Fruit fly (Drosophila melanogaster) whole organism, prepupa: ENCODE measurements around the gene tna.
A peak's percentile ranks its signal among the peaks of the same experiment; 100 is the strongest.

Source experiments
- Blimp-1 ChIP-seq: fragments of 200-800 bp; sonication (Bioruptor generic); optimal IDR thresholded peaks from 3 replicates; lab custom pipeline; 2017; ENCODE audit warnings: missing biosample characterization, missing genetic modification characterization, mild to moderate bottlenecking, moderate library complexity, missing genetic modification reagents
- CG10631 ChIP-seq: fragments of 200-800 bp; sonication (Bioruptor generic); optimal IDR thresholded peaks from 2 replicates; lab custom pipeline; 2016; ENCODE audit warnings: missing biosample characterization, missing genetic modification characterization
- CG10669 ChIP-seq: fragments of 200-800 bp; sonication (Bioruptor generic); optimal IDR thresholded peaks from 3 replicates; lab custom pipeline; 2018; ENCODE audit warnings: missing biosample characterization, mild to moderate bottlenecking, missing genetic modification characterization, moderate library complexity
- CG11294 ChIP-seq: fragments of 200-800 bp; sonication (Bioruptor generic); IDR thresholded peaks from 2 replicates; pipeline ENCODE4 v1.3.6; 2022; ENCODE audit warnings: missing biosample characterization, missing genetic modification characterization
- CG11762 ChIP-seq: fragments of 200-800 bp; sonication (Bioruptor generic); optimal IDR thresholded peaks from 3 replicates; lab custom pipeline; 2016; ENCODE audit warnings: missing biosample characterization, missing genetic modification characterization; ENCODE audit not compliant: insufficient read depth
- CG15336 ChIP-seq: fragments of 200-800 bp; sonication (Bioruptor generic); IDR thresholded peaks from 2 replicates; pipeline ENCODE4 v1.3.6; 2022; ENCODE audit warnings: missing biosample characterization, missing genetic modification characterization
- CG3032 ChIP-seq: fragments of 200-800 bp; optimal IDR thresholded peaks from 2 replicates; lab custom pipeline; 2019; ENCODE audit warnings: missing biosample characterization, mild to moderate bottlenecking, missing genetic modification characterization, moderate library complexity
- CG31627 ChIP-seq: fragments of 200-800 bp; sonication (Bioruptor generic); optimal IDR thresholded peaks from 3 replicates; lab custom pipeline; 2016; ENCODE audit warnings: missing biosample characterization, missing genetic modification characterization
- CG32006 ChIP-seq: fragments of 200-800 bp; sonication (Bioruptor generic); optimal IDR thresholded peaks from 3 replicates; lab custom pipeline; 2017; ENCODE audit warnings: missing biosample characterization, mild to moderate bottlenecking, missing genetic modification characterization
- CG34406 ChIP-seq: fragments of 200-800 bp; sonication (Bioruptor generic); optimal IDR thresholded peaks from 3 replicates; lab custom pipeline; 2016; ENCODE audit warnings: missing biosample characterization, missing genetic modification characterization
- CG3919 ChIP-seq: fragments of 200-800 bp; sonication (Bioruptor generic); optimal IDR thresholded peaks from 3 replicates; lab custom pipeline; 2016; ENCODE audit warnings: missing biosample characterization, missing genetic modification characterization
- CG4318 ChIP-seq: fragments of 200-800 bp; sonication (Bioruptor generic); optimal IDR thresholded peaks from 3 replicates; lab custom pipeline; 2017; ENCODE audit warnings: missing biosample characterization, mild to moderate bottlenecking, missing genetic modification characterization
- CG6163 ChIP-seq: fragments of 200-800 bp; sonication (Bioruptor generic); IDR thresholded peaks from 3 replicates; pipeline ENCODE4 v1.3.6; 2022; ENCODE audit warnings: missing biosample characterization, missing genetic modification characterization
- CG6276 ChIP-seq: fragments of 200-800 bp; sonication (Bioruptor generic); optimal IDR thresholded peaks from 2 replicates; lab custom pipeline; 2017; ENCODE audit warnings: missing biosample characterization, mild to moderate bottlenecking, missing genetic modification characterization
- CG6792 ChIP-seq: fragments of 200-800 bp; sonication (Bioruptor generic); optimal IDR thresholded peaks from 3 replicates; lab custom pipeline; 2016; ENCODE audit warnings: missing biosample characterization, missing genetic modification characterization
- CG8119 ChIP-seq: fragments of 200-800 bp; sonication (Bioruptor generic); IDR thresholded peaks from 3 replicates; pipeline ENCODE4 v1.3.6; 2022; ENCODE audit warnings: missing biosample characterization, missing genetic modification characterization
- CG8319 ChIP-seq: fragments of 200-800 bp; sonication (Bioruptor generic); optimal IDR thresholded peaks from 3 replicates; lab custom pipeline; 2016; ENCODE audit warnings: missing biosample characterization, missing genetic modification characterization
- CG9139 ChIP-seq: fragments of 200-800 bp; sonication (Bioruptor generic); optimal IDR thresholded peaks from 3 replicates; lab custom pipeline; 2017; ENCODE audit warnings: missing biosample characterization, mild to moderate bottlenecking, missing genetic modification characterization
- Eip75B ChIP-seq: fragments of 200-800 bp; sonication (Bioruptor generic); optimal IDR thresholded peaks from 3 replicates; lab custom pipeline; 2016; ENCODE audit warnings: missing biosample characterization, missing genetic modification characterization
- Eip78C ChIP-seq: fragments of 200-800 bp; sonication (Bioruptor generic); peaks from one replicate; lab custom pipeline; 2016; ENCODE audit warnings: missing biosample characterization, missing genetic modification characterization
- Ets21C ChIP-seq: fragments of 200-800 bp; sonication (Bioruptor generic); optimal IDR thresholded peaks from 3 replicates; lab custom pipeline; 2016; ENCODE audit warnings: missing biosample characterization, missing genetic modification characterization
- Ets96B ChIP-seq: fragments of 200-800 bp; optimal IDR thresholded peaks from 2 replicates; lab custom pipeline; 2019; ENCODE audit warnings: missing biosample characterization, mild to moderate bottlenecking, missing genetic modification characterization, moderate library complexity
- Gug ChIP-seq: fragments of 200-800 bp; sonication (Bioruptor generic); IDR thresholded peaks from 2 replicates; pipeline ENCODE4 v1.3.6; 2022; ENCODE audit warnings: missing biosample characterization, missing genetic modification characterization
- Hr39 ChIP-seq: fragments of 200-800 bp; sonication (Bioruptor generic); optimal IDR thresholded peaks from 2 replicates; lab custom pipeline; 2016; ENCODE audit warnings: missing biosample characterization, missing genetic modification characterization
- Hr4 ChIP-seq: fragments of 200-800 bp; sonication (Bioruptor generic); optimal IDR thresholded peaks from 3 replicates; lab custom pipeline; 2016; ENCODE audit warnings: missing biosample characterization, missing genetic modification characterization
- Met ChIP-seq: fragments of 200-800 bp; sonication (Bioruptor generic); optimal IDR thresholded peaks from 3 replicates; lab custom pipeline; 2016; ENCODE audit warnings: missing biosample characterization, missing genetic modification characterization
- OdsH ChIP-seq: fragments of 200-800 bp; sonication (Bioruptor generic); optimal IDR thresholded peaks from 3 replicates; lab custom pipeline; 2016; ENCODE audit warnings: missing biosample characterization, missing genetic modification characterization
- Sox102F ChIP-seq: fragments of 200-800 bp; sonication (Bioruptor generic); optimal IDR thresholded peaks from 2 replicates; lab custom pipeline; 2016; ENCODE audit warnings: missing biosample characterization, mild to moderate bottlenecking, missing genetic modification characterization
- Sox14 ChIP-seq: fragments of 200-800 bp; sonication (Bioruptor generic); optimal IDR thresholded peaks from 3 replicates; lab custom pipeline; 2016; ENCODE audit warnings: missing biosample characterization, missing genetic modification characterization
- Sox15 ChIP-seq: fragments of 200-800 bp; sonication (Bioruptor generic); optimal IDR thresholded peaks from 3 replicates; lab custom pipeline; 2016; ENCODE audit warnings: missing biosample characterization, missing genetic modification characterization
- achi ChIP-seq: fragments of 200-800 bp; sonication (Bioruptor generic); optimal IDR thresholded peaks from 3 replicates; lab custom pipeline; 2016; ENCODE audit warnings: missing biosample characterization, missing genetic modification characterization
- acj6 ChIP-seq: fragments of 200-800 bp; sonication (Bioruptor generic); optimal IDR thresholded peaks from 3 replicates; lab custom pipeline; 2016; ENCODE audit warnings: missing biosample characterization, missing genetic modification characterization
- cyc ChIP-seq: fragments of 200-800 bp; sonication (Bioruptor generic); optimal IDR thresholded peaks from 3 replicates; lab custom pipeline; 2016; ENCODE audit warnings: missing biosample characterization, missing genetic modification characterization
- dac ChIP-seq: fragments of 200-800 bp; sonication (Bioruptor generic); optimal IDR thresholded peaks from 2 replicates; lab custom pipeline; 2017; ENCODE audit warnings: missing biosample characterization, mild to moderate bottlenecking, missing genetic modification characterization
- dsx ChIP-seq: fragments of 200-800 bp; optimal IDR thresholded peaks from 3 replicates; lab custom pipeline; 2019; ENCODE audit warnings: missing biosample characterization, mild to moderate bottlenecking, missing genetic modification characterization, moderate library complexity; ENCODE audit not compliant: poor library complexity, severe bottlenecking
- esn ChIP-seq: fragments of 200-800 bp; sonication (Bioruptor generic); optimal IDR thresholded peaks from 2 replicates; lab custom pipeline; 2016; ENCODE audit warnings: missing biosample characterization, mild to moderate bottlenecking, missing genetic modification characterization, moderate library complexity
- fd59A ChIP-seq: fragments of 200-800 bp; sonication (Bioruptor generic); optimal IDR thresholded peaks from 2 replicates; lab custom pipeline; 2017; ENCODE audit warnings: missing biosample characterization, mild to moderate bottlenecking, missing genetic modification characterization, missing genetic modification reagents
- fd85E ChIP-seq: fragments of 200-800 bp; sonication (Bioruptor generic); optimal IDR thresholded peaks from 3 replicates; lab custom pipeline; 2016; ENCODE audit warnings: missing biosample characterization, missing genetic modification characterization
- fkh ChIP-seq: fragments of 200-800 bp; sonication (Bioruptor generic); optimal IDR thresholded peaks from 3 replicates; lab custom pipeline; 2017; ENCODE audit warnings: missing biosample characterization, mild to moderate bottlenecking, missing genetic modification characterization, moderate library complexity
- lz ChIP-seq: fragments of 200-800 bp; sonication (Bioruptor generic); optimal IDR thresholded peaks from 3 replicates; lab custom pipeline; 2016; ENCODE audit warnings: missing biosample characterization, missing genetic modification characterization
- net ChIP-seq: fragments of 200-800 bp; sonication (Bioruptor generic); optimal IDR thresholded peaks from 3 replicates; lab custom pipeline; 2016; ENCODE audit warnings: missing biosample characterization, missing genetic modification characterization
- pdm3 ChIP-seq: fragments of 200-800 bp; sonication (Bioruptor generic); optimal IDR thresholded peaks from 3 replicates; lab custom pipeline; 2016; ENCODE audit warnings: missing biosample characterization, missing genetic modification characterization
- salr ChIP-seq, 2 experiments: fragments of 200-800 bp; sonication (Bioruptor generic); optimal IDR thresholded peaks; 3 replicates each; lab custom pipeline; 2016 to 2018; ENCODE audit warnings: missing biosample characterization in 2 of 2, missing genetic modification characterization in 2 of 2, mild to moderate bottlenecking in 1 of 2
- spab ChIP-seq: fragments of 200-800 bp; sonication (Bioruptor generic); optimal IDR thresholded peaks from 2 replicates; lab custom pipeline; 2017; ENCODE audit warnings: missing biosample characterization, mild to moderate bottlenecking, missing genetic modification characterization, missing genetic modification reagents
- ss ChIP-seq, 2 experiments: fragments of 200-800 bp; sonication (Bioruptor generic); optimal IDR thresholded peaks; 2 replicates in 1 of 2; 3 replicates in 1 of 2; lab custom pipeline; 2017 to 2018; ENCODE audit warnings: mild to moderate bottlenecking in 2 of 2, missing biosample characterization in 2 of 2, missing genetic modification characterization in 2 of 2, moderate library complexity in 1 of 2
- svp ChIP-seq: fragments of 200-800 bp; sonication (Bioruptor generic); peaks from one replicate; lab custom pipeline; 2016; ENCODE audit warnings: missing biosample characterization, missing genetic modification characterization
- topi ChIP-seq: fragments of 200-800 bp; sonication (Bioruptor generic); optimal IDR thresholded peaks from 3 replicates; lab custom pipeline; 2016; ENCODE audit warnings: missing biosample characterization, missing genetic modification characterization
- vri ChIP-seq: fragments of 200-800 bp; sonication (Bioruptor generic); optimal IDR thresholded peaks from 3 replicates; lab custom pipeline; 2016; ENCODE audit warnings: missing biosample characterization, mild to moderate bottlenecking, missing genetic modification characterization

Gene tna

DNA sequence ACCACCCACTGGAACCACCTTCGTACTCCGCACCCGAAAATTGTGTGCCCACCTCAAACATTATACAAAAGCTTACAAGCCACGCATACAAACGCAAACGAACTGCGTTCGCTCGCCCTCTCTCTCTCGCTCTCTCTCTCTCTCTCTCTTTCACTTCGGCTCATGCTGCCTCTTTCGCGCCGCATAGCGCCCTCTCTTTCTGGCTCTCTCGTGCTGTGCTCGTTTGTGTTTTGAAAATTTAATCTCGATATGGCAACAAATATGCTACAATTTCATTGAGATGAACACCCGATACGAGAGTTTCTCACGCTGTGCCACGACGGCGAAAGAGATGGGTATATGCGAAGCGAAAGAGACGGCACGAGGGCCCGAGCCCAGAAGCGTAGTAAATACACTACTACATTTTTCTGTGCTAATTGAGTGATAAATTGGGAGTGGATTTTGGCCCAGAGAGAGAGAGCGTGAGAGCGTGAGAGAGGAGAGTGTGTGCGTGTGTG is 21.3 kb downstream of the tna start (continued):
- peak; percentile 45 for TF ChIP-seq net (GFP tag; lab: Kevin White, UChicago)
- peak; percentile 42 for TF ChIP-seq Met (GFP tag; lab: Kevin White, UChicago)
- peak; percentile 17 for TF ChIP-seq spab (GFP tag; lab: Kevin White, UChicago)
- no peak for TF ChIP-seq lz (GFP tag; lab: Kevin White, UChicago)
- peak; percentile 26 for TF ChIP-seq Ets96B (tag; lab: Kevin White, UChicago)
- TF ChIP-seq Sox14: peak; percentile 56
- TF ChIP-seq CG6163: peak; percentile 71
- TF ChIP-seq svp (GFP tag; lab: Kevin White, UChicago): peak; percentile 83
- TF ChIP-seq CG10669: peak; percentile 3
- TF ChIP-seq Hr4: no peak

DNA sequence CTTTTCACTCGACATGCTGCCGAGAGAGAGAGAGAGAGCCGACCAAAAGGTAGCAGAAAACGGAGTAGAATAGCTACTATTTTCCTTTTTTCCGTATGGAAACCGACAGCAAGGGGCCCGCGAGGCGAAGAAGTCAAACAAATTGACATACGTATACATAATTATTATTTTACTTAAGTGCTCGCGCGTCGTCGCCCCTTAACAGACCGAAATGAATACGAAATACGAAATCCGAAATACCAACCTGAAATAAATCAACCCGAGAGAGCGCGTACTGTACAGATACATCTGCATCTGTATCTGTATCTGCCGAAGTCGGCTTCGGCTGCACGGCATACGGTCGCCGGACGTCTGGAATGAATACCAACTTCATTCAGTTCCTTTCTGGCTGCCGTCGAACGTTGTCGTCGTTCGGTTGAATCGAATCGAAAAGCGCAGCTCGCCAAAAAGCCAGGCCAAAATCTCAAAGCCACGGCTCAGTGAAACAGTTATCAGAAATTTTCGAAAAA is 22.2 kb downstream of the tna start:
- peak; percentile 66 for TF ChIP-seq CG15336
- TF ChIP-seq dsx: peak; percentile 61
- TF ChIP-seq Hr39 (GFP tag; lab: Kevin White, UChicago): no peak
- TF ChIP-seq Sox15 (GFP tag; lab: Kevin White, UChicago): no peak
- no peak for TF ChIP-seq Ets21C
- TF ChIP-seq Eip78C (GFP tag; lab: Kevin White, UChicago): no peak
- peak; percentile 37 for TF ChIP-seq lz (GFP tag; lab: Kevin White, UChicago)
- no peak for TF ChIP-seq Hr4
- peak; percentile 40 for TF ChIP-seq CG3919 (GFP tag; lab: Kevin White, UChicago)
- peak; percentile 25 for TF ChIP-seq achi
- peak; percentile 37 for TF ChIP-seq vri
- TF ChIP-seq CG6276 (GFP tag; lab: Kevin White, UChicago): peak; percentile 18
- peak; percentile 61 for TF ChIP-seq Sox102F
- TF ChIP-seq CG34406 (GFP tag; lab: Kevin White, UChicago): peak; percentile 34
- TF ChIP-seq topi (GFP tag; lab: Kevin White, UChicago): peak; percentile 21
- TF ChIP-seq Blimp-1 (GFP tag; lab: Kevin White, UChicago): peak; percentile 28
- TF ChIP-seq ss (GFP tag; optimal IDR thresholded peaks at IDR 0.05; lab: Kevin White, UChicago): peak; percentile 62 to 69
- peak; percentile 32; the same call in 1 of the 3 replicates for TF ChIP-seq CG8119 (GFP tag; lab: Robert Waterston, UW)
- TF ChIP-seq cyc (GFP tag; lab: Kevin White, UChicago): no peak
- TF ChIP-seq CG3032: peak; percentile 24
- TF ChIP-seq CG11294: no peak; the same call in 1 of the 2 replicates
- TF ChIP-seq CG10669: peak; percentile 0
- peak; percentile 17; the same call in 1 of the 2 replicates for TF ChIP-seq Gug (GFP tag; lab: Robert Waterston, UW)
- TF ChIP-seq fd85E: no peak
- no peak for TF ChIP-seq net (GFP tag; lab: Kevin White, UChicago)
- TF ChIP-seq dac (GFP tag; lab: Kevin White, UChicago): no peak
- no peak for TF ChIP-seq CG32006 (GFP tag; lab: Kevin White, UChicago)
- TF ChIP-seq CG31627 (GFP tag; lab: Kevin White, UChicago): no peak
- TF ChIP-seq Met (GFP tag; lab: Kevin White, UChicago): peak; percentile 66
- TF ChIP-seq svp (GFP tag; lab: Kevin White, UChicago): no peak
- peak; percentile 21 for TF ChIP-seq CG11762 (GFP tag; lab: Kevin White, UChicago)
- TF ChIP-seq OdsH: no peak
- TF ChIP-seq spab (GFP tag; lab: Kevin White, UChicago): no peak
- no peak for TF ChIP-seq CG6792 (GFP tag; lab: Kevin White, UChicago)
- TF ChIP-seq salr (GFP tag; optimal IDR thresholded peaks at IDR 0.05; lab: Kevin White, UChicago): peak in 1 of 2 experiments; percentile 31
- no peak for TF ChIP-seq acj6 (GFP tag; lab: Kevin White, UChicago)
- TF ChIP-seq CG4318 (GFP tag; lab: Kevin White, UChicago): no peak
- peak; percentile 93 for TF ChIP-seq fkh (GFP tag; lab: Kevin White, UChicago)
- TF ChIP-seq fd59A: no peak
- TF ChIP-seq Sox14: peak; percentile 74
- peak; percentile 32 for TF ChIP-seq esn
- no peak for TF ChIP-seq pdm3
- TF ChIP-seq CG6163: peak; percentile 74
- TF ChIP-seq CG9139 (GFP tag; lab: Kevin White, UChicago): peak; percentile 61
- no peak for TF ChIP-seq CG10631 (GFP tag; lab: Kevin White, UChicago)
- peak; percentile 38 for TF ChIP-seq Eip75B
- no peak for TF ChIP-seq CG8319 (GFP tag; lab: Kevin White, UChicago)
